Fruit fly (Drosophila melanogaster): Measurements from ENCODE around the gene Sry-delta.

- TF ChIP-seq CG9948 (tag; optimal IDR thresholded peaks at IDR 0.05) (no peak), Pif1B (GFP tag; optimal IDR thresholded peaks at IDR 0.05) (no peak), CG10348 (GFP tag; IDR thresholded peaks at IDR 0.05) (no peak), CG8159 (tag; optimal IDR thresholded peaks at IDR 0.05) (no peak), EcR (GFP tag; optimal IDR thresholded peaks at IDR 0.05) (no peak), CG34367 (tag; optimal IDR thresholded peaks at IDR 0.05) (no peak), CG13204 (GFP tag; optimal IDR thresholded peaks at IDR 0.05) (no peak), CG8301 (tag; optimal IDR thresholded peaks at IDR 0.05) (no peak), CG12605 (GFP tag; IDR thresholded peaks at IDR 0.05) (no peak), D1 (tag; optimal IDR thresholded peaks at IDR 0.05) (no peak)
These were observed 13.1 kb upstream of the Sry-delta start for dm6 chr3R:30030061-30030460.

All from whole organism, pupa.